Fruit fly (Drosophila melanogaster): ENCODE measurements around the gene ORMDL.
A peak's percentile ranks its signal among the peaks of the same experiment; 100 is the strongest.

ORMDL gene

dm6 chr3L:21635208-21635607, at the start of gene ORMDL:
TSS of gene ORMDL (plus strand) at chr3L:21635305.
- TF ChIP-seq foxo (GFP tag; optimal IDR thresholded peaks at IDR 0.05), result no peak
- TF ChIP-seq dsf (GFP tag; optimal IDR thresholded peaks at IDR 0.05; ENCODE audit: borderline replicate concordance), result no peak
- no peak for TF ChIP-seq fru (GFP tag; optimal IDR thresholded peaks at IDR 0.05)
- no peak for TF ChIP-seq Vsx2 (GFP tag; optimal IDR thresholded peaks at IDR 0.05; ENCODE audit: partially characterized antibody)
- TF ChIP-seq pan (optimal IDR thresholded peaks at IDR 0.05), result no peak
- TF ChIP-seq N (GFP tag; optimal IDR thresholded peaks at IDR 0.05), result no peak
- TF ChIP-seq Hr83 (GFP tag; optimal IDR thresholded peaks at IDR 0.05; ENCODE audit: poor library complexity, severe bottlenecking), result no peak
- no peak for TF ChIP-seq Dfd (GFP tag; optimal IDR thresholded peaks at IDR 0.05)
- TF ChIP-seq Mio (GFP tag; optimal IDR thresholded peaks at IDR 0.05), result no peak
- no peak for TF ChIP-seq Abd-B (GFP tag; optimal IDR thresholded peaks at IDR 0.05)
- TF ChIP-seq br (GFP tag; optimal IDR thresholded peaks at IDR 0.05), result no peak
- TF ChIP-seq OdsH (GFP tag; optimal IDR thresholded peaks at IDR 0.05), result no peak
- no peak for TF ChIP-seq usp (GFP tag; optimal IDR thresholded peaks at IDR 0.05)
- TF ChIP-seq GATAd (GFP tag; optimal IDR thresholded peaks at IDR 0.05), result no peak

- TF ChIP-seq foxo (GFP tag; optimal IDR thresholded peaks at IDR 0.05) (no peak), Hr83 (GFP tag; optimal IDR thresholded peaks at IDR 0.05; ENCODE audit: poor library complexity, severe bottlenecking) (no peak), sage (GFP tag; optimal IDR thresholded peaks at IDR 0.05) (no peak), Dfd (GFP tag; optimal IDR thresholded peaks at IDR 0.05) (no peak), jim (GFP tag; optimal IDR thresholded peaks at IDR 0.05) (no peak)
Measured at dm6 chr3L:21585397-21585796, 49.7 kb upstream of the ORMDL start.

- TF ChIP-seq CrebA (GFP tag; optimal IDR thresholded peaks at IDR 0.05; ENCODE audit: borderline replicate concordance) (no peak), Vsx2 (GFP tag; optimal IDR thresholded peaks at IDR 0.05; ENCODE audit: partially characterized antibody) (no peak), Myc (optimal IDR thresholded peaks at IDR 0.05) (no peak), HLH106 (tag; optimal IDR thresholded peaks at IDR 0.05) (no peak), Jra (GFP tag; optimal IDR thresholded peaks at IDR 0.05) (no peak), Hr83 (GFP tag; optimal IDR thresholded peaks at IDR 0.05; ENCODE audit: poor library complexity, severe bottlenecking) (no peak), usp (GFP tag; optimal IDR thresholded peaks at IDR 0.05) (no peak), rgr (GFP tag; optimal IDR thresholded peaks at IDR 0.05) (no peak), OdsH (GFP tag; optimal IDR thresholded peaks at IDR 0.05) (no peak), jim (GFP tag; optimal IDR thresholded peaks at IDR 0.05) (no peak), lola (GFP tag; optimal IDR thresholded peaks at IDR 0.05) (no peak), dl (GFP tag; optimal IDR thresholded peaks at IDR 0.05; ENCODE audit: insufficient read depth in 1 of 2, partially characterized antibody in 2 of 2) (no peak), sv (GFP tag; optimal IDR thresholded peaks at IDR 0.05) (no peak)
Measured at dm6 chr3L:21586528-21586927, 48.6 kb upstream of the ORMDL start, which contains the start of gene TfAP-2. TSS of gene TfAP-2 (plus strand) at chr3L:21586828.

- TF ChIP-seq Hr78 (GFP tag; optimal IDR thresholded peaks at IDR 0.05) (no peak), usp (GFP tag; optimal IDR thresholded peaks at IDR 0.05) (no peak), jim (GFP tag; optimal IDR thresholded peaks at IDR 0.05) (no peak), dmrt93B (GFP tag; optimal IDR thresholded peaks at IDR 0.05) (no peak), GATAd (GFP tag; optimal IDR thresholded peaks at IDR 0.05) (no peak), Abd-B (GFP tag; optimal IDR thresholded peaks at IDR 0.05) (no peak), Vsx2 (GFP tag; optimal IDR thresholded peaks at IDR 0.05; ENCODE audit: partially characterized antibody) (no peak), pan (optimal IDR thresholded peaks at IDR 0.05) (no peak), Myc (optimal IDR thresholded peaks at IDR 0.05) (no peak), CG9705 (GFP tag; optimal IDR thresholded peaks at IDR 0.05) (no peak), rgr (GFP tag; optimal IDR thresholded peaks at IDR 0.05) (no peak), psq (GFP tag; optimal IDR thresholded peaks at IDR 0.05) (no peak), HLH106 (tag; optimal IDR thresholded peaks at IDR 0.05) (no peak), Dif (GFP tag; optimal IDR thresholded peaks at IDR 0.05; ENCODE audit: partially characterized antibody) (no peak), N (GFP tag; optimal IDR thresholded peaks at IDR 0.05) (no peak), ey (GFP tag; optimal IDR thresholded peaks at IDR 0.05) (no peak), Rel (GFP tag; optimal IDR thresholded peaks at IDR 0.05) (no peak), Rel (tag; optimal IDR thresholded peaks at IDR 0.05) (no peak), lola (GFP tag; optimal IDR thresholded peaks at IDR 0.05) (no peak), dsf (GFP tag; optimal IDR thresholded peaks at IDR 0.05; ENCODE audit: borderline replicate concordance) (no peak), Dfd (GFP tag; optimal IDR thresholded peaks at IDR 0.05) (no peak)
Measured at dm6 chr3L:21591247-21591646, 43.9 kb upstream of the ORMDL start.

dm6 chr3L:21594408-21594807, 40.7 kb upstream of the ORMDL start:
- TF ChIP-seq CG9705 (GFP tag; optimal IDR thresholded peaks at IDR 0.05) (peak; percentile 21), psq (GFP tag; optimal IDR thresholded peaks at IDR 0.05) (peak; percentile 58), Sp1 (GFP tag; optimal IDR thresholded peaks at IDR 0.05) (peak; percentile 63), Dif (GFP tag; optimal IDR thresholded peaks at IDR 0.05; ENCODE audit: partially characterized antibody) (no peak), woc (GFP tag; optimal IDR thresholded peaks at IDR 0.05) (peak; percentile 47), sage (GFP tag; optimal IDR thresholded peaks at IDR 0.05) (no peak), ey (GFP tag; optimal IDR thresholded peaks at IDR 0.05) (peak; percentile 70), foxo (GFP tag; optimal IDR thresholded peaks at IDR 0.05) (peak in 1 of 2 experiments; percentile 74), fru (GFP tag; optimal IDR thresholded peaks at IDR 0.05) (peak; percentile 75), br (GFP tag; optimal IDR thresholded peaks at IDR 0.05) (peak; percentile 58), h (GFP tag; optimal IDR thresholded peaks at IDR 0.05) (peak; percentile 75), dmrt93B (GFP tag; optimal IDR thresholded peaks at IDR 0.05) (peak; percentile 35), rgr (GFP tag; optimal IDR thresholded peaks at IDR 0.05) (peak; percentile 56), tai (GFP tag; optimal IDR thresholded peaks at IDR 0.05) (no peak), sv (GFP tag; optimal IDR thresholded peaks at IDR 0.05) (no peak), HLH106 (tag; optimal IDR thresholded peaks at IDR 0.05) (peak; percentile 60), Jra (GFP tag; optimal IDR thresholded peaks at IDR 0.05) (peak; percentile 3), Hnf4 (GFP tag; optimal IDR thresholded peaks at IDR 0.05) (peak; percentile 66), OdsH (GFP tag; optimal IDR thresholded peaks at IDR 0.05) (peak; percentile 68), Dfd (GFP tag; optimal IDR thresholded peaks at IDR 0.05) (no peak)
